Fruit fly (Drosophila melanogaster): ENCODE measurements around the gene mgl.

The mgl gene

dm6 chrX:9494103-9494502, 5.8 kb downstream of the mgl start (continued):
- TF ChIP-seq kni (GFP tag; optimal IDR thresholded peaks at IDR 0.05) (no peak), CG7839 (tag; optimal IDR thresholded peaks at IDR 0.05) (peak; percentile 23), CG7786 (GFP tag; optimal IDR thresholded peaks at IDR 0.05) (no peak), CG4854 (GFP tag; optimal IDR thresholded peaks at IDR 0.05) (no peak), sisA (GFP tag; IDR thresholded peaks at IDR 0.05) (no peak), p53 (GFP tag; optimal IDR thresholded peaks at IDR 0.05) (no peak), h (optimal IDR thresholded peaks at IDR 0.05) (no peak), sug (tag; optimal IDR thresholded peaks at IDR 0.05) (no peak), CG2678 (tag; optimal IDR thresholded peaks at IDR 0.05) (peak; percentile 30), CG31441 (GFP tag; IDR thresholded peaks at IDR 0.05) (peak; percentile 31; the same call in 1 of the 2 replicates), br (optimal IDR thresholded peaks at IDR 0.05) (no peak), CG10147 (GFP tag; optimal IDR thresholded peaks at IDR 0.05) (no peak), Hr51 (GFP tag; optimal IDR thresholded peaks at IDR 0.05) (peak in 1 of 2 experiments; percentile 2), Vsx1 (GFP tag; optimal IDR thresholded peaks at IDR 0.05) (no peak), CG4328 (GFP tag; optimal IDR thresholded peaks at IDR 0.05) (no peak), ftz-f1 (GFP tag; optimal IDR thresholded peaks at IDR 0.05) (no peak), sd (tag; optimal IDR thresholded peaks at IDR 0.05) (no peak), CG33557 (GFP tag; optimal IDR thresholded peaks at IDR 0.05) (no peak), inv (GFP tag; IDR thresholded peaks at IDR 0.05; ENCODE audit: partially characterized antibody) (no peak), fd96Cb (tag; optimal IDR thresholded peaks at IDR 0.05) (peak; percentile 17), sob (GFP tag; IDR thresholded peaks at IDR 0.05) (no peak), CG14710 (tag; optimal IDR thresholded peaks at IDR 0.05) (peak; percentile 5), grau (tag; optimal IDR thresholded peaks at IDR 0.05) (peak; percentile 8), ind (GFP tag; optimal IDR thresholded peaks at IDR 0.05) (no peak), Scr (GFP tag; IDR thresholded peaks at IDR 0.05; ENCODE audit: partially characterized antibody) (no peak), MESR4 (GFP tag; optimal IDR thresholded peaks at IDR 0.05) (no peak), corto (GFP tag; optimal IDR thresholded peaks at IDR 0.05) (no peak), crp (GFP tag; optimal IDR thresholded peaks at IDR 0.05) (no peak), Lpt (GFP tag; optimal IDR thresholded peaks at IDR 0.05) (no peak), Rfx (GFP tag; IDR thresholded peaks at IDR 0.05) (no peak), CG3065 (GFP tag; optimal IDR thresholded peaks at IDR 0.05) (no peak), gcm2 (GFP tag; optimal IDR thresholded peaks at IDR 0.05) (no peak), CG4404 (GFP tag; IDR thresholded peaks at IDR 0.05) (no peak), CG11723 (GFP tag; optimal IDR thresholded peaks at IDR 0.05) (no peak), CG1603 (tag; optimal IDR thresholded peaks at IDR 0.05) (peak; percentile 44), CG18476 (GFP tag; optimal IDR thresholded peaks at IDR 0.05) (no peak), ham (GFP tag; IDR thresholded peaks at IDR 0.05) (no peak), vvl (GFP tag; IDR thresholded peaks at IDR 0.05) (0 out of 2 replicates have a peak, but pooled peaks have one; percentile 25), CG13296 (GFP tag; optimal IDR thresholded peaks at IDR 0.05) (no peak), bab2 (GFP tag; optimal IDR thresholded peaks at IDR 0.05) (peak; percentile 13), CG8290 (GFP tag; optimal IDR thresholded peaks at IDR 0.05) (no peak), CG8290 (tag; optimal IDR thresholded peaks at IDR 0.05) (no peak), Sry-β (GFP tag; optimal IDR thresholded peaks at IDR 0.05) (no peak), CG12071 (GFP tag; optimal IDR thresholded peaks at IDR 0.05) (no peak), H2.0 (GFP tag; IDR thresholded peaks at IDR 0.05) (no peak), CG18262 (tag; optimal IDR thresholded peaks at IDR 0.05) (peak; percentile 37), CG11085 (GFP tag; IDR thresholded peaks at IDR 0.05) (no peak), Atf-2 (GFP tag; optimal IDR thresholded peaks at IDR 0.05) (no peak), CG7556 (GFP tag; optimal IDR thresholded peaks at IDR 0.05) (no peak), Dp (GFP tag; optimal IDR thresholded peaks at IDR 0.05) (no peak), Sox102F (GFP tag; optimal IDR thresholded peaks at IDR 0.05) (peak; percentile 10), Xrp1 (GFP tag; IDR thresholded peaks at IDR 0.05) (peak; percentile 28; the same call in 1 of the 2 replicates)

All from whole organism, embryonic.